Worm (Caenorhabditis elegans): ENCODE results near the gene ucp-4.
A peak's percentile ranks its signal among the peaks of the same experiment; 100 is the strongest.

DNA sequence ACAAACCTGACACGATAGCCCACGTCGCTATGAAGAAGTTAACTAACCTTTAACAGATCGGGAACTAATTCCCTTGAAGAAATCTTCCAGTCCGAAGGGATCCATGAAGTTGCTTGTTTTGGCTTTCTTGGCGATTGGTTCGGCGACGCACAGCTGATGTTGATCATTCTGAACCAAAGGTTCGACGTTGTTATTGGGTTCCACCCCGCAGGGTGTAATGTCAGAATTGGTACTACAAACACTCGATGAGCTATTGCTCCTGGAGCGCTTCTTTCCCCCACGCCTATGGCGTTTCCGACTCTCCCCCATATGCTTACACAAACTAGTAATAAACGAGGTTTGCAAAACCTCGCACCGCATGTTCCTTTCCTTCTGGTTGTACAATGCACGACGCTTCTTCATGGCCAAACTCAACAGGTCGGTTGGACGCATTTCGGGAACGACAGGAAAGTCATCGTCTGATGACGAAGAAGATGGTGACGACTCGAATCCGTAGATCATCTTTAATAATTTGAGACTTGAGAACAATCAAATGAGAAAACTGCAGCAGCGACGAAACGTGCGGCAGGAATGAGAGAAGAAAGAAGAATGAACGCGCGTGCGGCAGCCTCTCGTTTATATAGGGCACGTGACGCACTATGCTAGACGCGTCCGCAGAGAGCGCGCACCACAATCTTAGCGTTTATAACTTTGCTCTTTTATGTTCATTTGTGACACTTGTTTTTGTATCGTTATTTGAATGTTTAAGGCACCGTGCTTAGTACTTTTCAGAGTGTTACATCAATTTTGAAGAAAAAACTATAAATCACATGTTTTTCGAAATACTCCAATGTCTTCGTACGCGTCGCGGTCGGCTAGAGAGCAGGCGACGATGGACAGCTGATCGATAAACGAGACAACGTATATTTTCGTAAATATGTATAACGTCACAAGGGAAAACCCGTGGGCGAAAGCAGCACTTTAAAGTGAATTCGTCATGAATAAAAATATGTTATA lies 9.8 kb downstream of the ucp-4 start, which contains the start of gene tos-1:
- TF ChIP-seq lsy-2 (tag; optimal IDR thresholded peaks at IDR 0.05) (peak; percentile 91 to 95), nhr-129 (tag; optimal IDR thresholded peaks at IDR 0.05) (peak; percentile 95), nhr-25 (tag; optimal IDR thresholded peaks at IDR 0.05) (peak; percentile 98), mdl-1 (tag; optimal IDR thresholded peaks at IDR 0.05) (peak; percentile 98 to 99), ama-1 (optimal IDR thresholded peaks at IDR 0.05) (peak; percentile 99), nhr-6 (tag; optimal IDR thresholded peaks at IDR 0.05) (peak; percentile 96), elt-3 (tag; optimal IDR thresholded peaks at IDR 0.05) (no peak), lin-11 (tag; optimal IDR thresholded peaks at IDR 0.05) (peak; percentile 74), nhr-11 (tag; optimal IDR thresholded peaks at IDR 0.05) (peak; percentile 79)

Measured in whole organism, L2 larva.